Fruit fly (Drosophila melanogaster) whole organism, embryonic: ENCODE results near the gene CG7182.

Experiments used
- Asciz ChIP-seq: fragments of 200-800 bp; sonication (Bioruptor generic); optimal IDR thresholded peaks from 2 replicates; lab custom pipeline; 2017; ENCODE audit warnings: missing biosample characterization, mild to moderate bottlenecking, missing genetic modification characterization, missing genetic modification reagents
- Atf3 ChIP-seq: fragments of 200-800 bp; sonication (Bioruptor generic); optimal IDR thresholded peaks from 3 replicates; lab custom pipeline; 2016; ENCODE audit warnings: missing biosample characterization, missing genetic modification characterization
- CG10209 ChIP-seq: fragments of 200-800 bp; sonication (Bioruptor generic); optimal IDR thresholded peaks from 3 replicates; lab custom pipeline; 2017; ENCODE audit warnings: missing biosample characterization, mild to moderate bottlenecking, missing genetic modification characterization, missing genetic modification reagents
- CG10654 ChIP-seq: fragments of 200-800 bp; sonication (Bioruptor generic); optimal IDR thresholded peaks from 2 replicates; lab custom pipeline; 2016; ENCODE audit warnings: missing biosample characterization, missing genetic modification characterization
- CG13287 ChIP-seq: fragments of 200-800 bp; sonication (Bioruptor generic); IDR thresholded peaks from 2 replicates; pipeline ENCODE4 v1.3.6; 2022; ENCODE audit warnings: missing biosample characterization, missing genetic modification characterization; ENCODE audit not compliant: partially characterized antibody
- CG13296 ChIP-seq: fragments of 200-800 bp; sonication (Bioruptor generic); optimal IDR thresholded peaks from 3 replicates; lab custom pipeline; 2018; ENCODE audit warnings: missing biosample characterization, mild to moderate bottlenecking, missing genetic modification characterization
- CG13424 ChIP-seq: fragments of 200-800 bp; sonication (Bioruptor generic); optimal IDR thresholded peaks from 2 replicates; lab custom pipeline; 2019; ENCODE audit warnings: missing biosample characterization, mild to moderate bottlenecking, missing genetic modification characterization, moderate library complexity
- CG14050 ChIP-seq: fragments of 200-800 bp; sonication (Bioruptor generic); IDR thresholded peaks from 3 replicates; pipeline ENCODE4 v1.3.6; 2022; ENCODE audit warnings: missing biosample characterization, missing genetic modification characterization
- CG14860 ChIP-seq: fragments of 200-800 bp; sonication (Bioruptor generic); IDR thresholded peaks from 3 replicates; pipeline ENCODE4 v1.3.6; 2022; ENCODE audit warnings: missing biosample characterization, missing genetic modification characterization; ENCODE audit not compliant: partially characterized antibody
- CG17361 ChIP-seq: fragments of 200-800 bp; sonication (Bioruptor generic); IDR thresholded peaks from 3 replicates; pipeline ENCODE4 v1.3.6; 2022; ENCODE audit warnings: missing biosample characterization, missing genetic modification characterization
- CG17385 ChIP-seq: fragments of 200-800 bp; sonication (Bioruptor generic); optimal IDR thresholded peaks from 3 replicates; lab custom pipeline; 2018; ENCODE audit warnings: missing biosample characterization, mild to moderate bottlenecking, missing genetic modification characterization
- CG17912 ChIP-seq: fragments of 200-800 bp; sonication (Bioruptor generic); optimal IDR thresholded peaks from 2 replicates; lab custom pipeline; 2018; ENCODE audit warnings: missing biosample characterization, mild to moderate bottlenecking, missing genetic modification characterization
- CG18599 ChIP-seq: fragments of 200-800 bp; sonication (Bioruptor generic); optimal IDR thresholded peaks from 3 replicates; lab custom pipeline; 2017; ENCODE audit warnings: missing biosample characterization, missing genetic modification characterization, mild to moderate bottlenecking, moderate library complexity, missing genetic modification reagents
- CG30431 ChIP-seq: fragments of 200-800 bp; sonication (Bioruptor generic); optimal IDR thresholded peaks from 2 replicates; lab custom pipeline; 2017; ENCODE audit warnings: missing biosample characterization, missing genetic modification characterization
- CG33213 ChIP-seq: fragments of 200-800 bp; sonication (Bioruptor generic); optimal IDR thresholded peaks from 3 replicates; lab custom pipeline; 2016; ENCODE audit warnings: missing biosample characterization, missing genetic modification characterization
- CG34224 ChIP-seq: fragments of 200-800 bp; sonication (Bioruptor generic); IDR thresholded peaks from 3 replicates; pipeline ENCODE4 v1.3.6; 2022; ENCODE audit warnings: missing biosample characterization, missing genetic modification characterization; ENCODE audit not compliant: partially characterized antibody
- CG3995 ChIP-seq: fragments of 200-800 bp; sonication (Bioruptor generic); optimal IDR thresholded peaks from 3 replicates; lab custom pipeline; 2016; ENCODE audit warnings: missing biosample characterization, missing genetic modification characterization
- CG6765 ChIP-seq: fragments of 200-800 bp; sonication (Bioruptor generic); optimal IDR thresholded peaks from 3 replicates; lab custom pipeline; 2017; ENCODE audit warnings: missing biosample characterization, mild to moderate bottlenecking, missing genetic modification characterization
- CG6813 ChIP-seq: fragments of 200-800 bp; sonication (Bioruptor generic); optimal IDR thresholded peaks from 2 replicates; lab custom pipeline; 2017; ENCODE audit warnings: missing biosample characterization, missing genetic modification characterization, mild to moderate bottlenecking, moderate library complexity, missing genetic modification reagents
- Dip2 ChIP-seq: fragments of 200-800 bp; sonication (Bioruptor generic); IDR thresholded peaks from 2 replicates; pipeline ENCODE4 v1.3.6; 2022; ENCODE audit warnings: missing biosample characterization, missing genetic modification characterization
- Dref ChIP-seq: fragments of 200-800 bp; sonication (Bioruptor generic); IDR thresholded peaks from 2 replicates; pipeline ENCODE4 v1.3.6; 2022; ENCODE audit warnings: missing biosample characterization, missing genetic modification characterization
- Ets65A ChIP-seq: fragments of 200-800 bp; sonication (Bioruptor generic); peaks from one replicate; lab custom pipeline; 2016; ENCODE audit warnings: missing biosample characterization, missing genetic modification characterization
- Fer2 ChIP-seq: fragments of 200-800 bp; sonication (Bioruptor generic); optimal IDR thresholded peaks from 2 replicates; lab custom pipeline; 2018; ENCODE audit warnings: missing biosample characterization, mild to moderate bottlenecking, missing genetic modification characterization, moderate library complexity
- H2.0 ChIP-seq: fragments of 200-800 bp; sonication (Bioruptor generic); IDR thresholded peaks from 2 replicates; pipeline ENCODE4 v1.3.6; 2022; ENCODE audit warnings: missing biosample characterization, missing genetic modification characterization
- Hmr ChIP-seq: fragments of 200-800 bp; sonication (Bioruptor generic); optimal IDR thresholded peaks from 3 replicates; lab custom pipeline; 2017; ENCODE audit warnings: mild to moderate bottlenecking, missing biosample characterization, missing genetic modification reagents, missing genetic modification characterization
- Hr3 ChIP-seq: fragments of 200-800 bp; sonication (Bioruptor generic); optimal IDR thresholded peaks from 3 replicates; lab custom pipeline; 2016; ENCODE audit warnings: missing biosample characterization, missing genetic modification characterization
- NFAT ChIP-seq: fragments of 200-800 bp; sonication (Bioruptor generic); IDR thresholded peaks from 2 replicates; pipeline ENCODE4 v1.3.6; 2022; ENCODE audit warnings: missing biosample characterization, missing genetic modification characterization
- Nf-YB ChIP-seq: fragments of 200-800 bp; sonication (Bioruptor generic); optimal IDR thresholded peaks from 3 replicates; lab custom pipeline; 2019; ENCODE audit warnings: missing biosample characterization, mild to moderate bottlenecking, missing genetic modification characterization, moderate library complexity
- Optix ChIP-seq: fragments of 200-800 bp; sonication (Bioruptor generic); IDR thresholded peaks from 3 replicates; pipeline ENCODE4 v1.3.6; 2022; ENCODE audit warnings: missing biosample characterization, missing genetic modification characterization
- Tbp ChIP-seq: fragments of >200 bp; optimal IDR thresholded peaks from 2 replicates; lab custom pipeline; 2018; ENCODE audit warnings: missing biosample characterization, missing genetic modification characterization
- Trl ChIP-seq, 3 experiments: fragments of >200 bp in 2 of 3; fragments of 200-800 bp in 1 of 3; sonication (Bioruptor generic) in 1 of 3; optimal IDR thresholded peaks; 2 replicates in 1 of 3; 3 replicates in 2 of 3; lab custom pipeline; 2016 to 2017; ENCODE audit warnings: missing biosample characterization in 1 of 3, missing genetic modification characterization in 1 of 3
- Xrp1 ChIP-seq: fragments of 200-800 bp; sonication (Bioruptor generic); IDR thresholded peaks from 2 replicates; pipeline ENCODE4 v1.3.6; 2022; ENCODE audit warnings: missing biosample characterization, missing genetic modification characterization
- ara ChIP-seq: fragments of 200-800 bp; sonication (Bioruptor generic); IDR thresholded peaks from 2 replicates; pipeline ENCODE4 v1.3.6; 2022; ENCODE audit warnings: missing biosample characterization, missing genetic modification characterization
- corto ChIP-seq: fragments of 200-800 bp; sonication (Bioruptor generic); optimal IDR thresholded peaks from 2 replicates; lab custom pipeline; 2016; ENCODE audit warnings: missing biosample characterization, mild to moderate bottlenecking, missing genetic modification characterization, moderate library complexity
- dimm ChIP-seq: fragments of 200-800 bp; sonication (Bioruptor generic); IDR thresholded peaks from 2 replicates; pipeline ENCODE4 v1.3.6; 2022; ENCODE audit warnings: missing biosample characterization, missing genetic modification characterization
- ewg ChIP-seq: fragments of 200-800 bp; sonication (Bioruptor generic); optimal IDR thresholded peaks from 3 replicates; lab custom pipeline; 2017; ENCODE audit warnings: mild to moderate bottlenecking, missing biosample characterization, missing genetic modification reagents, missing genetic modification characterization
- eyg ChIP-seq: fragments of 200-800 bp; sonication (Bioruptor generic); optimal IDR thresholded peaks from 3 replicates; lab custom pipeline; 2016; ENCODE audit warnings: missing biosample characterization, missing genetic modification characterization
- gcm2 ChIP-seq: fragments of 200-800 bp; sonication (Bioruptor generic); optimal IDR thresholded peaks from 2 replicates; lab custom pipeline; 2016; ENCODE audit warnings: missing biosample characterization, missing genetic modification characterization
- gsb-n ChIP-seq: fragments of 200-800 bp; sonication (Bioruptor generic); optimal IDR thresholded peaks from 3 replicates; lab custom pipeline; 2018; ENCODE audit warnings: missing biosample characterization, mild to moderate bottlenecking, missing genetic modification characterization
- h ChIP-seq: fragments of >200 bp; optimal IDR thresholded peaks from 2 replicates; lab custom pipeline; 2017
- inv ChIP-seq: fragments of 200-800 bp; sonication (Bioruptor generic); IDR thresholded peaks from 2 replicates; pipeline ENCODE4 v1.3.6; 2022; ENCODE audit warnings: missing biosample characterization, missing genetic modification characterization; ENCODE audit not compliant: partially characterized antibody
- jumu ChIP-seq: fragments of 200-800 bp; sonication (Bioruptor generic); optimal IDR thresholded peaks from 3 replicates; lab custom pipeline; 2016; ENCODE audit warnings: missing biosample characterization, missing genetic modification characterization
- lbe ChIP-seq: fragments of 200-800 bp; sonication (Bioruptor generic); optimal IDR thresholded peaks from 2 replicates; lab custom pipeline; 2016; ENCODE audit warnings: missing biosample characterization, mild to moderate bottlenecking, missing genetic modification characterization
- prd ChIP-seq, 3 experiments: fragments of >200 bp in 2 of 3; fragments of 200-800 bp in 1 of 3; sonication (Bioruptor generic) in 1 of 3; optimal IDR thresholded peaks in 2 of 3; IDR thresholded peaks in 1 of 3; 2 replicates in 2 of 3; 3 replicates in 1 of 3; pipeline versions ENCODE4 v1.3.6 to Lab custom; 2017 to 2022; ENCODE audit warnings: missing biosample characterization in 1 of 3, missing genetic modification characterization in 1 of 3
- rib ChIP-seq: fragments of 200-800 bp; sonication (Bioruptor generic); IDR thresholded peaks from 2 replicates; pipeline ENCODE4 v1.3.6; 2022; ENCODE audit warnings: missing biosample characterization, missing genetic modification characterization
- schlank ChIP-seq: fragments of 200-800 bp; sonication (Bioruptor generic); optimal IDR thresholded peaks from 2 replicates; lab custom pipeline; 2018; ENCODE audit warnings: missing biosample characterization, mild to moderate bottlenecking, missing genetic modification characterization
- ttk ChIP-seq: fragments of 200-800 bp; sonication (Bioruptor generic); IDR thresholded peaks from 2 replicates; pipeline ENCODE4 v2.1.2; 2022; ENCODE audit warnings: missing biosample characterization, missing genetic modification characterization
- unpg ChIP-seq: fragments of 200-800 bp; sonication (Bioruptor generic); optimal IDR thresholded peaks from 3 replicates; lab custom pipeline; 2018; ENCODE audit warnings: missing biosample characterization, mild to moderate bottlenecking, missing genetic modification characterization, moderate library complexity

CG7182 gene

DNA sequence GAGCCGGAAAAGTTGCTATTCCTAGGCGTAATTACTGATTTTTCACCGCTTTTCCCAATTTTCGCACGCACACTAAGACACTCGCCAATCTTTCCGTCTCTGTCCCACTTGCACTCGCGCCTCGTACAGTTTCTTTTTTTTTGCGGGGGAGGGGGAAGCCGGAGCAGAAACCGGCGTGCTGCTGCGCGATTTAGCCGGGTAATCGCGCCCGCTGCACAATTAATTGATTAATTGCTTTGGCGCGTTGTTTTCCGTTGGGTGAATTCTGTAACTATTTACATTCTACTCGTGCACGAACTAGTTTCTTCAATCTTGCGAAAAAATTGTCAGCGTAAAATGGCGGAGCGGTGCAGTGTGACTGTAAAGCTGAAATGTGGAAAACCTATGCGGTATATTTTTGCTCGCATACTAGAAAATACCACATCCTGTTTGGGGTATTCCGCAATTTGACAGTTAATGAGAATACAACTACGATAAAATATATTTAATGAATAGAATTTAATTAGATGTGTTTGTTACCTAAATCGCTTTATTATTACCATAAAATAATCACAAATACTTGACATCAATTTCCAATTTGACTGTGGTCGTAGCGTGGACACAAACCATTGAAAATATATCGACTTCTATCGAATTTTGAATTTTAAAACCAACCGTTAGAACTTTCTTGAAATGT, 30.9 kb downstream of the CG7182 start, which contains the start of gene Cpsf6 (continued):
- TF ChIP-seq CG10209 (GFP tag; lab: Kevin White, UChicago) (peak; percentile 63), unpg (GFP tag; lab: Kevin White, UChicago) (peak; percentile 80), Hmr (peak; percentile 57), CG13424 (tag; lab: Kevin White, UChicago) (peak; percentile 79), CG34224 (GFP tag; lab: Robert Waterston, UW) (peak; percentile 36; the same call in 1 of the 3 replicates), CG14050 (GFP tag; lab: Robert Waterston, UW) (peak; percentile 61; the same call in 2 of the 3 replicates), Tbp (GFP tag; lab: Kevin White, UChicago) (peak; percentile 27), h (lab: Kevin White, UChicago) (no peak), rib (GFP tag; lab: Robert Waterston, UW) (peak; percentile 63), gsb-n (tag; lab: Kevin White, UChicago) (peak; percentile 49), CG6813 (GFP tag; lab: Kevin White, UChicago) (no peak), CG3995 (GFP tag; lab: Kevin White, UChicago) (no peak), Dref (GFP tag; lab: Robert Waterston, UW) (peak; percentile 76), Asciz (GFP tag; lab: Kevin White, UChicago) (no peak), Nf-YB (peak; percentile 11), Xrp1 (GFP tag; lab: Robert Waterston, UW) (peak; percentile 77), H2.0 (GFP tag; lab: Robert Waterston, UW) (peak; percentile 79), ttk (GFP tag; lab: Robert Waterston, UW) (peak; percentile 25; the same call in 1 of the 2 replicates), CG17912 (GFP tag; lab: Kevin White, UChicago) (no peak), jumu (GFP tag; lab: Kevin White, UChicago) (no peak), CG30431 (GFP tag; lab: Kevin White, UChicago) (no peak), CG13287 (GFP tag; lab: Robert Waterston, UW) (peak; percentile 10; the same call in 1 of the 2 replicates), Fer2 (peak; percentile 27), CG17385 (GFP tag; lab: Kevin White, UChicago) (peak; percentile 39), Ets65A (GFP tag; lab: Kevin White, UChicago) (peak; percentile 91), ara (GFP tag; lab: Robert Waterston, UW) (peak; percentile 18; the same call in 1 of the 2 replicates), CG13296 (GFP tag; lab: Kevin White, UChicago) (peak; percentile 57), Atf3 (peak; percentile 37), dimm (GFP tag; lab: Robert Waterston, UW) (no peak), gcm2 (GFP tag; lab: Kevin White, UChicago) (no peak), lbe (GFP tag; lab: Kevin White, UChicago) (peak; percentile 67), ewg (GFP tag; lab: Kevin White, UChicago) (peak; percentile 19), CG6765 (no peak), eyg (GFP tag; lab: Kevin White, UChicago) (no peak), inv (GFP tag; lab: Robert Waterston, UW) (no peak; the same call in 1 of the 2 replicates), CG18599 (GFP tag; lab: Kevin White, UChicago) (peak; percentile 38), corto (GFP tag; lab: Kevin White, UChicago) (no peak), CG33213 (GFP tag; lab: Kevin White, UChicago) (peak; percentile 6), Optix (no peak), Hr3 (peak; percentile 49), NFAT (GFP tag; lab: Robert Waterston, UW) (no peak; the same call in 1 of the 2 replicates), CG14860 (GFP tag; lab: Robert Waterston, UW) (no peak), Trl (optimal IDR thresholded peaks at IDR 0.05; lab: Kevin White, UChicago) (no peak), Trl (GFP tag; optimal IDR thresholded peaks at IDR 0.05; lab: Kevin White, UChicago) (peak; percentile 43), CG10654 (peak; percentile 36), prd (optimal IDR thresholded peaks at IDR 0.05; lab: Kevin White, UChicago) (no peak), prd (GFP tag; IDR thresholded peaks at IDR 0.05; lab: Robert Waterston, UW) (peak; percentile 74), schlank (tag; lab: Kevin White, UChicago) (no peak), Dip2 (GFP tag; lab: Robert Waterston, UW) (no peak), CG17361 (GFP tag; lab: Robert Waterston, UW) (peak; percentile 64; the same call in 2 of the 3 replicates)
